Fruit fly (Drosophila melanogaster) whole organism, embryonic: ENCODE measurements around the gene awd.

Experiments used
- B-H1 ChIP-seq: fragments of 200-800 bp; sonication (Bioruptor generic); IDR thresholded peaks from 3 replicates; pipeline ENCODE4 v1.3.6; 2022; ENCODE audit warnings: missing biosample characterization, missing genetic modification characterization
- CG10462 ChIP-seq: fragments of 200-800 bp; sonication (Bioruptor generic); optimal IDR thresholded peaks from 2 replicates; lab custom pipeline; 2016; ENCODE audit warnings: missing biosample characterization, missing genetic modification characterization
- CG10654 ChIP-seq: fragments of 200-800 bp; sonication (Bioruptor generic); optimal IDR thresholded peaks from 2 replicates; lab custom pipeline; 2016; ENCODE audit warnings: missing biosample characterization, missing genetic modification characterization
- CG14014 ChIP-seq: fragments of 200-800 bp; sonication (Bioruptor generic); IDR thresholded peaks from 2 replicates; pipeline ENCODE4 v1.3.6; 2022; ENCODE audit warnings: missing biosample characterization, missing genetic modification characterization
- CG14050 ChIP-seq: fragments of 200-800 bp; sonication (Bioruptor generic); IDR thresholded peaks from 3 replicates; pipeline ENCODE4 v1.3.6; 2022; ENCODE audit warnings: missing biosample characterization, missing genetic modification characterization
- CG17612 ChIP-seq: fragments of 200-800 bp; sonication (Bioruptor generic); IDR thresholded peaks from 2 replicates; pipeline ENCODE4 v1.3.6; 2022; ENCODE audit warnings: missing biosample characterization, missing genetic modification characterization
- CG18476 ChIP-seq: fragments of 200-800 bp; sonication (Bioruptor generic); optimal IDR thresholded peaks from 2 replicates; lab custom pipeline; 2016; ENCODE audit warnings: missing biosample characterization, mild to moderate bottlenecking, missing genetic modification characterization
- CG32532 ChIP-seq: fragments of 200-800 bp; sonication (Bioruptor generic); IDR thresholded peaks from 2 replicates; pipeline ENCODE4 v1.3.6; 2022; ENCODE audit warnings: missing biosample characterization, missing genetic modification characterization
- CG3407 ChIP-seq: fragments of 200-800 bp; sonication (Bioruptor generic); optimal IDR thresholded peaks from 2 replicates; lab custom pipeline; 2018; ENCODE audit warnings: missing biosample characterization, mild to moderate bottlenecking, missing genetic modification characterization
- CG3847 ChIP-seq: fragments of 200-800 bp; sonication (Bioruptor generic); IDR thresholded peaks from 2 replicates; pipeline ENCODE4 v1.3.6; 2022; ENCODE audit warnings: missing biosample characterization, missing genetic modification characterization
- CG4282 ChIP-seq: fragments of 200-800 bp; sonication (Bioruptor generic); optimal IDR thresholded peaks from 2 replicates; lab custom pipeline; 2016; ENCODE audit warnings: missing biosample characterization, missing genetic modification characterization
- CG6654 ChIP-seq: fragments of 200-800 bp; sonication (Bioruptor generic); optimal IDR thresholded peaks from 2 replicates; lab custom pipeline; 2017; ENCODE audit warnings: missing biosample characterization, mild to moderate bottlenecking, missing genetic modification characterization
- CG6689 ChIP-seq: fragments of 200-800 bp; sonication (Bioruptor generic); IDR thresholded peaks from 2 replicates; pipeline ENCODE4 v1.3.6; 2022; ENCODE audit warnings: missing biosample characterization, missing genetic modification characterization
- CG6813 ChIP-seq: fragments of 200-800 bp; sonication (Bioruptor generic); optimal IDR thresholded peaks from 2 replicates; lab custom pipeline; 2017; ENCODE audit warnings: missing biosample characterization, missing genetic modification characterization, mild to moderate bottlenecking, moderate library complexity, missing genetic modification reagents
- CG7271 ChIP-seq: fragments of 200-800 bp; sonication (Bioruptor generic); optimal IDR thresholded peaks from 2 replicates; lab custom pipeline; 2018; ENCODE audit warnings: missing biosample characterization, mild to moderate bottlenecking, missing genetic modification characterization, moderate library complexity
- CG7372 ChIP-seq: fragments of 200-800 bp; sonication (Bioruptor generic); IDR thresholded peaks from 2 replicates; pipeline ENCODE4 v1.3.6; 2022; ENCODE audit warnings: missing biosample characterization, missing genetic modification characterization
- CG8924 ChIP-seq: fragments of 200-800 bp; optimal IDR thresholded peaks from 3 replicates; lab custom pipeline; 2019; ENCODE audit warnings: missing biosample characterization, mild to moderate bottlenecking, missing genetic modification characterization, moderate library complexity
- Drgx ChIP-seq: fragments of 200-800 bp; sonication (Bioruptor generic); IDR thresholded peaks from 2 replicates; pipeline ENCODE4 v1.3.6; 2022; ENCODE audit warnings: missing biosample characterization, missing genetic modification characterization
- Fer3 ChIP-seq: fragments of 200-800 bp; sonication (Bioruptor generic); optimal IDR thresholded peaks from 2 replicates; lab custom pipeline; 2018; ENCODE audit warnings: missing biosample characterization, mild to moderate bottlenecking, missing genetic modification characterization, moderate library complexity
- Hr39 ChIP-seq: fragments of >200 bp; optimal IDR thresholded peaks from 2 replicates; lab custom pipeline; 2017
- Myb ChIP-seq: fragments of 200-800 bp; sonication (Bioruptor generic); optimal IDR thresholded peaks from 2 replicates; lab custom pipeline; 2016; ENCODE audit warnings: missing biosample characterization, missing genetic modification characterization
- Nf-YC ChIP-seq: fragments of 200-800 bp; optimal IDR thresholded peaks from 3 replicates; lab custom pipeline; 2019; ENCODE audit warnings: missing biosample characterization, mild to moderate bottlenecking, missing genetic modification characterization, moderate library complexity
- PHDP ChIP-seq: fragments of 200-800 bp; sonication (Bioruptor generic); optimal IDR thresholded peaks from 3 replicates; lab custom pipeline; 2018; ENCODE audit warnings: missing biosample characterization, mild to moderate bottlenecking, missing genetic modification characterization, moderate library complexity
- Side ChIP-seq: fragments of 200-800 bp; sonication (Bioruptor generic); optimal IDR thresholded peaks from 2 replicates; lab custom pipeline; 2016; ENCODE audit warnings: missing biosample characterization, missing genetic modification characterization
- Xrp1 ChIP-seq: fragments of 200-800 bp; sonication (Bioruptor generic); IDR thresholded peaks from 2 replicates; pipeline ENCODE4 v1.3.6; 2022; ENCODE audit warnings: missing biosample characterization, missing genetic modification characterization
- ap ChIP-seq: fragments of 200-800 bp; sonication (Bioruptor generic); IDR thresholded peaks from 2 replicates; pipeline ENCODE4 v1.3.6; 2022; ENCODE audit warnings: missing biosample characterization, missing genetic modification characterization
- chn ChIP-seq: fragments of 200-800 bp; sonication (Bioruptor generic); optimal IDR thresholded peaks from 2 replicates; lab custom pipeline; 2016; ENCODE audit warnings: missing biosample characterization, missing genetic modification characterization
- crol ChIP-seq: fragments of 200-800 bp; sonication (Bioruptor generic); IDR thresholded peaks from 2 replicates; pipeline ENCODE4 v1.3.6; 2022; ENCODE audit warnings: missing biosample characterization, missing genetic modification characterization
- dimm ChIP-seq: fragments of 200-800 bp; sonication (Bioruptor generic); IDR thresholded peaks from 2 replicates; pipeline ENCODE4 v1.3.6; 2022; ENCODE audit warnings: missing biosample characterization, missing genetic modification characterization
- dm ChIP-seq: fragments of 200-800 bp; sonication (Bioruptor generic); optimal IDR thresholded peaks from 3 replicates; lab custom pipeline; 2016; ENCODE audit warnings: missing biosample characterization, missing genetic modification characterization
- dmrt11E ChIP-seq: fragments of 200-800 bp; sonication (Bioruptor generic); optimal IDR thresholded peaks from 3 replicates; lab custom pipeline; 2018; ENCODE audit warnings: missing biosample characterization, mild to moderate bottlenecking, missing genetic modification characterization, moderate library complexity
- dpn ChIP-seq, 2 experiments: fragments of 200-800 bp; sonication (Bioruptor generic); optimal IDR thresholded peaks; 3 replicates each; lab custom pipeline; 2016; ENCODE audit warnings: missing biosample characterization in 2 of 2, missing genetic modification characterization in 2 of 2
- esg ChIP-seq: fragments of 200-800 bp; sonication (Bioruptor generic); conservative IDR thresholded peaks from 2 replicates; pipeline ENCODE4 v1.3.6; 2022; ENCODE audit warnings: missing biosample characterization, missing genetic modification characterization
- eyg ChIP-seq: fragments of 200-800 bp; sonication (Bioruptor generic); optimal IDR thresholded peaks from 3 replicates; lab custom pipeline; 2016; ENCODE audit warnings: missing biosample characterization, missing genetic modification characterization
- fd96Cb ChIP-seq: fragments of 200-800 bp; sonication (Bioruptor generic); optimal IDR thresholded peaks from 2 replicates; lab custom pipeline; 2018; ENCODE audit warnings: missing biosample characterization, mild to moderate bottlenecking, missing genetic modification characterization, moderate library complexity
- ftz-f1 ChIP-seq: fragments of 200-800 bp; sonication (Bioruptor generic); optimal IDR thresholded peaks from 2 replicates; lab custom pipeline; 2016; ENCODE audit warnings: missing biosample characterization, missing genetic modification characterization
- grau ChIP-seq: fragments of 200-800 bp; optimal IDR thresholded peaks from 3 replicates; lab custom pipeline; 2019; ENCODE audit warnings: missing biosample characterization, mild to moderate bottlenecking, missing genetic modification characterization, moderate library complexity
- h ChIP-seq: fragments of >200 bp; optimal IDR thresholded peaks from 2 replicates; lab custom pipeline; 2017
- inv ChIP-seq: fragments of 200-800 bp; sonication (Bioruptor generic); IDR thresholded peaks from 2 replicates; pipeline ENCODE4 v1.3.6; 2022; ENCODE audit warnings: missing biosample characterization, missing genetic modification characterization; ENCODE audit not compliant: partially characterized antibody
- jigr1 ChIP-seq: fragments of 200-800 bp; sonication (Bioruptor generic); IDR thresholded peaks from 3 replicates; pipeline ENCODE4 v1.3.6; 2022; ENCODE audit warnings: missing biosample characterization, missing genetic modification characterization
- kah ChIP-seq: fragments of 200-800 bp; sonication (Bioruptor generic); optimal IDR thresholded peaks from 2 replicates; lab custom pipeline; 2018; ENCODE audit warnings: missing biosample characterization, mild to moderate bottlenecking, missing genetic modification characterization
- lola ChIP-seq, 3 experiments: fragments of >200 bp in 2 of 3; fragments of 200-800 bp in 1 of 3; sonication (Bioruptor generic) in 1 of 3; optimal IDR thresholded peaks; 2 replicates each; lab custom pipeline; 2017 to 2019; ENCODE audit warnings: missing biosample characterization in 3 of 3, missing genetic modification characterization in 3 of 3, mild to moderate bottlenecking in 1 of 3, moderate library complexity in 1 of 3
- nerfin-2 ChIP-seq: fragments of 200-800 bp; sonication (Bioruptor generic); IDR thresholded peaks from 2 replicates; pipeline ENCODE4 v1.3.6; 2022; ENCODE audit warnings: missing biosample characterization, missing genetic modification characterization; ENCODE audit not compliant: partially characterized antibody
- nmo ChIP-seq: fragments of 200-800 bp; sonication (Bioruptor generic); optimal IDR thresholded peaks from 2 replicates; lab custom pipeline; 2018; ENCODE audit warnings: missing biosample characterization, mild to moderate bottlenecking, missing genetic modification characterization, moderate library complexity
- otp ChIP-seq: fragments of 200-800 bp; sonication (Bioruptor generic); IDR thresholded peaks from 3 replicates; pipeline ENCODE4, ENCODE4 v1.3.6; 2022; ENCODE audit warnings: missing biosample characterization, missing genetic modification characterization
- pros ChIP-seq: fragments of 200-800 bp; sonication (Bioruptor generic); optimal IDR thresholded peaks from 3 replicates; lab custom pipeline; 2019; ENCODE audit warnings: missing biosample characterization, mild to moderate bottlenecking, missing genetic modification characterization, moderate library complexity
- slp2 ChIP-seq: fragments of 200-800 bp; sonication (Bioruptor generic); optimal IDR thresholded peaks from 2 replicates; lab custom pipeline; 2016; ENCODE audit warnings: missing biosample characterization, missing genetic modification characterization
- sqz ChIP-seq: fragments of 200-800 bp; sonication (Bioruptor generic); optimal IDR thresholded peaks from 3 replicates; lab custom pipeline; 2018; ENCODE audit warnings: missing biosample characterization, mild to moderate bottlenecking, missing genetic modification characterization
- stc ChIP-seq: fragments of 200-800 bp; sonication (Bioruptor generic); IDR thresholded peaks from 2 replicates; pipeline ENCODE4 v1.3.6; 2022; ENCODE audit warnings: missing biosample characterization, missing genetic modification characterization
- sug ChIP-seq: fragments of 200-800 bp; optimal IDR thresholded peaks from 2 replicates; lab custom pipeline; 2019; ENCODE audit warnings: missing biosample characterization, mild to moderate bottlenecking, missing genetic modification characterization, moderate library complexity
- yki ChIP-seq: fragments of >200 bp; optimal IDR thresholded peaks from 3 replicates; lab custom pipeline; 2018

awd gene

dm6 chr3R:31744044-31744652 lies 1.7 kb downstream of the awd start, which contains the start of gene CG1896 (continued):
- TF ChIP-seq Drgx (GFP tag; lab: Robert Waterston, UW) (peak; percentile 63), kah (GFP tag; lab: Kevin White, UChicago) (peak; percentile 63), CG14050 (GFP tag; lab: Robert Waterston, UW) (0 out of 3 replicates have a peak, but pooled peaks have one; percentile 24), jigr1 (GFP tag; lab: Robert Waterston, UW) (no peak), stc (peak; percentile 54), dpn (GFP tag; optimal IDR thresholded peaks at IDR 0.05; lab: Kevin White, UChicago) (peak in 1 of 2 experiments; percentile 14), fd96Cb (peak; percentile 26), CG3847 (GFP tag; lab: Robert Waterston, UW) (peak; percentile 34), B-H1 (GFP tag; lab: Robert Waterston, UW) (peak; percentile 36; the same call in 1 of the 3 replicates), CG6813 (peak; percentile 27), nmo (GFP tag; lab: Kevin White, UChicago) (peak; percentile 38), Side (GFP tag; lab: Kevin White, UChicago) (no peak), CG3407 (GFP tag; lab: Kevin White, UChicago) (peak; percentile 22), Fer3 (tag; lab: Kevin White, UChicago) (peak; percentile 30), esg (GFP tag; lab: Robert Waterston, UW) (0 out of 2 replicates have a peak, but pooled peaks have one; percentile 15), pros (GFP tag; lab: Kevin White, UChicago) (no peak), crol (GFP tag; lab: Robert Waterston, UW) (no peak), chn (GFP tag; lab: Kevin White, UChicago) (no peak), slp2 (GFP tag; lab: Kevin White, UChicago) (no peak), dimm (GFP tag; lab: Robert Waterston, UW) (no peak), otp (GFP tag; lab: Robert Waterston, UW) (0 out of 3 replicates have a peak, but pooled peaks have one; percentile 38), inv (no peak), CG17612 (GFP tag; lab: Robert Waterston, UW) (no peak), sqz (GFP tag; lab: Kevin White, UChicago) (no peak), eyg (no peak), CG32532 (peak; percentile 41; the same call in 1 of the 2 replicates), CG10462 (GFP tag; lab: Kevin White, UChicago) (no peak), ap (GFP tag; lab: Robert Waterston, UW) (peak; percentile 47; the same call in 1 of the 2 replicates), grau (peak; percentile 29), CG7372 (GFP tag; lab: Robert Waterston, UW) (no peak), dmrt11E (tag; lab: Kevin White, UChicago) (peak; percentile 30), CG8924 (tag; lab: Kevin White, UChicago) (peak; percentile 60), h (lab: Kevin White, UChicago) (no peak), Nf-YC (tag; lab: Kevin White, UChicago) (no peak), Myb (no peak), CG4282 (GFP tag; lab: Kevin White, UChicago) (no peak), PHDP (tag; lab: Kevin White, UChicago) (peak; percentile 36), CG18476 (GFP tag; lab: Kevin White, UChicago) (peak; percentile 46), ftz-f1 (GFP tag; lab: Kevin White, UChicago) (peak; percentile 48), sug (tag; lab: Kevin White, UChicago) (peak; percentile 20), nerfin-2 (GFP tag; lab: Robert Waterston, UW) (no peak), CG10654 (GFP tag; lab: Kevin White, UChicago) (peak; percentile 45), Hr39 (lab: Kevin White, UChicago) (no peak), CG7271 (tag; lab: Kevin White, UChicago) (no peak), dm (GFP tag; lab: Kevin White, UChicago) (no peak), CG6654 (GFP tag; lab: Kevin White, UChicago) (peak; percentile 1), CG6689 (peak; percentile 59; the same call in 1 of the 2 replicates), lola (GFP tag; optimal IDR thresholded peaks at IDR 0.05; lab: Kevin White, UChicago) (no peak), yki (no peak), Xrp1 (GFP tag; lab: Robert Waterston, UW) (peak; percentile 66), CG14014 (0 out of 2 replicates have a peak, but pooled peaks have one; percentile 13)
